Fruit fly (Drosophila melanogaster): Measurements from ENCODE around the gene Adsl.

- TF ChIP-seq psq (optimal IDR thresholded peaks at IDR 0.05) (no peak), h (optimal IDR thresholded peaks at IDR 0.05) (no peak), Sin3A (optimal IDR thresholded peaks at IDR 0.05) (no peak), ttk (optimal IDR thresholded peaks at IDR 0.05) (no peak), Myc (optimal IDR thresholded peaks at IDR 0.05) (no peak)
Observed at dm6 chr3R:17065018-17065784, 44.3 kb upstream of the Adsl start.
